Worm (Caenorhabditis elegans) whole organism, late embryonic: ENCODE data around the gene sdz-36.
A peak's percentile ranks its signal among the peaks of the same experiment; 100 is the strongest.

Experiments
- C08G9.2 ChIP-seq: sonication (generic microtip); optimal IDR thresholded peaks from 2 replicates; lab custom pipeline; 2016; ENCODE audit warnings: mild to moderate bottlenecking, missing genetic modification characterization, moderate library complexity, missing compliant biosample characterization
- F13H6.1 ChIP-seq: sonication (generic microtip); optimal IDR thresholded peaks from 2 replicates; lab custom pipeline; 2016; ENCODE audit warnings: missing genetic modification characterization, missing compliant biosample characterization
- K09A11.1 ChIP-seq: sonication (generic microtip); optimal IDR thresholded peaks from 2 replicates; lab custom pipeline; 2017; ENCODE audit warnings: antibody characterized with exemption, mild to moderate bottlenecking, missing genetic modification characterization, missing compliant biosample characterization; ENCODE audit not compliant: insufficient read depth
- T23F11.4 ChIP-seq: fragments of 200-800 bp; sonication (Bioruptor generic); optimal IDR thresholded peaks from 2 replicates; lab custom pipeline; 2018; ENCODE audit warnings: mild to moderate bottlenecking, missing genetic modification characterization, missing compliant biosample characterization
- ahr-1 ChIP-seq: sonication (generic microtip); optimal IDR thresholded peaks from 2 replicates; lab custom pipeline; 2016; ENCODE audit warnings: missing genetic modification characterization, missing compliant biosample characterization
- ama-1 ChIP-seq: fragments of 150-350 bp; optimal IDR thresholded peaks from 2 replicates; lab custom pipeline; 2014
- ceh-19 ChIP-seq: fragments of 200-800 bp; sonication (Bioruptor generic); optimal IDR thresholded peaks from 2 replicates; lab custom pipeline; 2018; ENCODE audit warnings: mild to moderate bottlenecking, missing genetic modification characterization, missing compliant biosample characterization
- ceh-22 ChIP-seq: sonication (generic microtip); optimal IDR thresholded peaks from 2 replicates; lab custom pipeline; 2017; ENCODE audit warnings: missing biosample characterization, missing genetic modification characterization
- ceh-30 ChIP-seq: fragments of 150-350 bp; optimal IDR thresholded peaks from 2 replicates; lab custom pipeline; 2014; ENCODE audit warnings: missing biosample characterization, missing genetic modification characterization
- ceh-31 ChIP-seq: sonication (generic microtip); optimal IDR thresholded peaks from 2 replicates; lab custom pipeline; 2016; ENCODE audit warnings: missing genetic modification characterization, missing compliant biosample characterization
- ceh-34 ChIP-seq: sonication (generic microtip); optimal IDR thresholded peaks from 2 replicates; lab custom pipeline; 2016; ENCODE audit warnings: mild to moderate bottlenecking, missing genetic modification characterization, missing compliant biosample characterization
- ceh-45 ChIP-seq: fragments of 200-800 bp; sonication (Bioruptor generic); IDR thresholded peaks from 2 replicates; pipeline ENCODE4 v1.3.6; 2022; ENCODE audit warnings: missing genetic modification reagents, missing genetic modification characterization, missing compliant biosample characterization
- ceh-48 ChIP-seq: sonication (generic microtip); optimal IDR thresholded peaks from 2 replicates; lab custom pipeline; 2016; ENCODE audit warnings: missing genetic modification characterization, inconsistent platforms, missing compliant biosample characterization
- ceh-6 ChIP-seq: fragments of 200-800 bp; sonication (Bioruptor generic); optimal IDR thresholded peaks from 2 replicates; lab custom pipeline; 2018; ENCODE audit warnings: mild to moderate bottlenecking, missing genetic modification characterization, missing compliant biosample characterization
- ceh-9 ChIP-seq: sonication (generic microtip); optimal IDR thresholded peaks from 2 replicates; lab custom pipeline; 2016; ENCODE audit warnings: mild to moderate bottlenecking, missing genetic modification characterization, inconsistent platforms, missing compliant biosample characterization
- dmd-4 ChIP-seq: sonication (generic microtip); optimal IDR thresholded peaks from 2 replicates; lab custom pipeline; 2016; ENCODE audit warnings: borderline replicate concordance, missing genetic modification characterization, missing compliant biosample characterization
- dve-1 ChIP-seq: sonication (generic microtip); optimal IDR thresholded peaks from 2 replicates; lab custom pipeline; 2017; ENCODE audit warnings: antibody characterized with exemption, mild to moderate bottlenecking, missing genetic modification characterization, missing compliant biosample characterization
- elt-2 ChIP-seq: sonication (generic microtip); optimal IDR thresholded peaks from 2 replicates; lab custom pipeline; 2016; ENCODE audit warnings: missing genetic modification reagents, missing genetic modification characterization, missing compliant biosample characterization
- elt-4 ChIP-seq: sonication (generic microtip); optimal IDR thresholded peaks from 2 replicates; lab custom pipeline; 2016; ENCODE audit warnings: missing genetic modification characterization, missing compliant biosample characterization
- ets-4 ChIP-seq: sonication (generic microtip); optimal IDR thresholded peaks from 2 replicates; lab custom pipeline; 2016; ENCODE audit warnings: missing genetic modification characterization, missing compliant biosample characterization
- eyg-1 ChIP-seq: sonication (generic microtip); optimal IDR thresholded peaks from 2 replicates; lab custom pipeline; 2016; ENCODE audit warnings: missing genotype, missing genetic modification characterization, missing compliant biosample characterization
- fkh-6 ChIP-seq: sonication (generic microtip); optimal IDR thresholded peaks from 2 replicates; lab custom pipeline; 2016; ENCODE audit warnings: missing genetic modification characterization, missing compliant biosample characterization
- hlh-15 ChIP-seq: sonication (generic microtip); optimal IDR thresholded peaks from 2 replicates; lab custom pipeline; 2016; ENCODE audit warnings: missing genetic modification characterization, missing compliant biosample characterization
- hlh-30 ChIP-seq: sonication (generic microtip); optimal IDR thresholded peaks from 2 replicates; lab custom pipeline; 2017; ENCODE audit warnings: antibody characterized with exemption, missing genetic modification characterization, missing compliant biosample characterization; ENCODE audit not compliant: insufficient read depth
- hlh-8 ChIP-seq: sonication (generic microtip); optimal IDR thresholded peaks from 2 replicates; lab custom pipeline; 2016; ENCODE audit warnings: missing genotype, missing genetic modification characterization, missing compliant biosample characterization
- lim-6 ChIP-seq: sonication (generic microtip); optimal IDR thresholded peaks from 2 replicates; lab custom pipeline; 2016; ENCODE audit warnings: missing genetic modification characterization, missing compliant biosample characterization
- madf-2 ChIP-seq: sonication (generic microtip); optimal IDR thresholded peaks from 2 replicates; lab custom pipeline; 2017; ENCODE audit warnings: missing genetic modification characterization, missing compliant biosample characterization
- nfya-1 ChIP-seq: sonication (generic microtip); optimal IDR thresholded peaks from 2 replicates; lab custom pipeline; 2017; ENCODE audit warnings: missing genetic modification characterization, mild to moderate bottlenecking, missing compliant biosample characterization, antibody characterized with exemption, moderate library complexity
- nhr-11 ChIP-seq: fragments of 150-350 bp; optimal IDR thresholded peaks from 2 replicates; lab custom pipeline; 2014; ENCODE audit warnings: missing biosample characterization, missing genetic modification characterization
- nhr-232 ChIP-seq: sonication (generic microtip); optimal IDR thresholded peaks from 2 replicates; lab custom pipeline; 2016; ENCODE audit warnings: missing genetic modification characterization, missing compliant biosample characterization
- npax-4 ChIP-seq: sonication (generic microtip); optimal IDR thresholded peaks from 2 replicates; lab custom pipeline; 2016; ENCODE audit warnings: missing genetic modification characterization, missing compliant biosample characterization
- odd-2 ChIP-seq: sonication (generic microtip); optimal IDR thresholded peaks from 2 replicates; lab custom pipeline; 2017; ENCODE audit warnings: antibody characterized with exemption, mild to moderate bottlenecking, missing genetic modification characterization, missing compliant biosample characterization
- pag-3 ChIP-seq: sonication (generic microtip); optimal IDR thresholded peaks from 2 replicates; lab custom pipeline; 2016; ENCODE audit warnings: missing compliant biosample characterization, missing genetic modification characterization, borderline replicate concordance
- pha-4 ChIP-seq: fragments of 150-350 bp; optimal IDR thresholded peaks from 2 replicates; lab custom pipeline; 2018; ENCODE audit warnings: missing biosample characterization, missing genetic modification reagents, missing genetic modification characterization
- pqm-1 ChIP-seq: sonication (generic microtip); optimal IDR thresholded peaks from 2 replicates; lab custom pipeline; 2016; ENCODE audit warnings: missing genetic modification characterization, missing compliant biosample characterization
- pros-1 ChIP-seq: fragments of 150-350 bp; optimal IDR thresholded peaks from 2 replicates; lab custom pipeline; 2014; ENCODE audit warnings: missing biosample characterization, missing genetic modification reagents, missing genetic modification characterization
- ref-2 ChIP-seq: sonication (generic microtip); optimal IDR thresholded peaks from 2 replicates; lab custom pipeline; 2016; ENCODE audit warnings: missing genetic modification characterization, missing compliant biosample characterization
- rnt-1 ChIP-seq: sonication (generic microtip); optimal IDR thresholded peaks from 2 replicates; lab custom pipeline; 2016; ENCODE audit warnings: missing genetic modification characterization, missing compliant biosample characterization
- sdc-2 ChIP-seq: sonication (generic microtip); optimal IDR thresholded peaks from 2 replicates; lab custom pipeline; 2016; ENCODE audit warnings: missing genotype, missing genetic modification characterization, missing compliant biosample characterization
- syd-9 ChIP-seq: sonication (generic microtip); optimal IDR thresholded peaks from 2 replicates; lab custom pipeline; 2016; ENCODE audit warnings: mild to moderate bottlenecking, missing genetic modification characterization, moderate library complexity, missing compliant biosample characterization
- tbx-2 ChIP-seq: sonication (generic microtip); optimal IDR thresholded peaks from 2 replicates; lab custom pipeline; 2016; ENCODE audit warnings: missing genetic modification characterization, missing compliant biosample characterization
- tbx-7 ChIP-seq: sonication (generic microtip); optimal IDR thresholded peaks from 2 replicates; lab custom pipeline; 2016; ENCODE audit warnings: missing genotype, missing genetic modification characterization, missing compliant biosample characterization
- unc-3 ChIP-seq, 2 experiments: fragments of 200-800 bp in 1 of 2; sonication (Bioruptor generic) in 1 of 2; sonication (generic microtip) in 1 of 2; conservative IDR thresholded peaks in 1 of 2; optimal IDR thresholded peaks in 1 of 2; 2 replicates each; pipeline versions ENCODE4 v1.3.6 to Lab custom; 2016 to 2022; ENCODE audit warnings: missing compliant biosample characterization in 2 of 2, missing genetic modification characterization in 2 of 2, missing genetic modification reagents in 1 of 2
- unc-42 ChIP-seq: sonication (generic microtip); optimal IDR thresholded peaks from 2 replicates; lab custom pipeline; 2016; ENCODE audit warnings: missing genotype, missing genetic modification characterization, missing compliant biosample characterization
- unc-86 ChIP-seq: sonication (generic microtip); optimal IDR thresholded peaks from 2 replicates; lab custom pipeline; 2016; ENCODE audit warnings: missing genetic modification characterization, missing compliant biosample characterization
- ztf-16 ChIP-seq: sonication (generic microtip); optimal IDR thresholded peaks from 2 replicates; lab custom pipeline; 2017; ENCODE audit warnings: missing genetic modification characterization, missing compliant biosample characterization

Gene sdz-36

ce11 chrIV:9718396-9718795, 27.7 kb downstream of the sdz-36 start (continued):
- TF ChIP-seq madf-2 (tag; lab: Kevin White, UChicago) (no peak), pqm-1 (tag; lab: Kevin White, UChicago) (no peak), elt-4 (tag; lab: Kevin White, UChicago) (no peak), F13H6.1 (peak; percentile 17), ceh-34 (tag; lab: Kevin White, UChicago) (peak; percentile 19), T23F11.4 (GFP tag; lab: Kevin White, UChicago) (no peak), dve-1 (peak; percentile 69), rnt-1 (tag; lab: Kevin White, UChicago) (peak; percentile 66)

ce11 chrIV:9723185-9723584, 32.4 kb downstream of the sdz-36 start:
- TF ChIP-seq nhr-232, result no peak
- no peak for TF ChIP-seq odd-2 (tag; lab: Kevin White, UChicago)
- TF ChIP-seq ceh-22 (tag; lab: Kevin White, UChicago), result no peak
- no peak for TF ChIP-seq rnt-1 (tag; lab: Kevin White, UChicago)
- no peak for TF ChIP-seq syd-9 (tag; lab: Kevin White, UChicago)
- TF ChIP-seq eyg-1 (tag; lab: Kevin White, UChicago), result no peak
- no peak for TF ChIP-seq ceh-30 (tag; lab: Kevin White, UChicago)
- TF ChIP-seq K09A11.1 (tag; lab: Kevin White, UChicago), result no peak
- no peak for TF ChIP-seq C08G9.2
- TF ChIP-seq ceh-9 (tag; lab: Kevin White, UChicago), result no peak
- no peak for TF ChIP-seq pag-3 (tag; lab: Kevin White, UChicago)
- no peak for TF ChIP-seq elt-2
- no peak for TF ChIP-seq dve-1
- TF ChIP-seq ets-4 (tag; lab: Kevin White, UChicago), result no peak

ce11 chrIV:9724948-9725347, 34.2 kb downstream of the sdz-36 start, which contains the start of the genes nhr-138 and C28D4.18:
nhr-138 (plus strand) TSS chrIV:9725251.
C28D4.18 (plus strand) TSS chrIV:9725280.
- no peak for TF ChIP-seq hlh-30 (tag; lab: Kevin White, UChicago)
- no peak for TF ChIP-seq ceh-19 (GFP tag; lab: Kevin White, UChicago)
- no peak for TF ChIP-seq lim-6
- TF ChIP-seq dmd-4 (tag; lab: Kevin White, UChicago), result no peak
- no peak for TF ChIP-seq pha-4 (tag; lab: Kevin White, UChicago)
- TF ChIP-seq ceh-48 (tag; lab: Kevin White, UChicago), result no peak
- no peak for TF ChIP-seq ceh-30 (tag; lab: Kevin White, UChicago)
- TF ChIP-seq sdc-2 (tag; lab: Kevin White, UChicago), result no peak
- TF ChIP-seq pros-1, result no peak
- TF ChIP-seq unc-3 (GFP tag; conservative IDR thresholded peaks at IDR 0.05; lab: Robert Waterston, UW), result no peak
- no peak for TF ChIP-seq unc-3 (tag; optimal IDR thresholded peaks at IDR 0.05; lab: Kevin White, UChicago)
- no peak for TF ChIP-seq madf-2 (tag; lab: Kevin White, UChicago)
- no peak for TF ChIP-seq rnt-1 (tag; lab: Kevin White, UChicago)
- TF ChIP-seq ceh-34 (tag; lab: Kevin White, UChicago), result no peak
- no peak for TF ChIP-seq ceh-31 (tag; lab: Kevin White, UChicago)
- no peak for TF ChIP-seq pqm-1 (tag; lab: Kevin White, UChicago)
- no peak for TF ChIP-seq hlh-8
- no peak for TF ChIP-seq unc-42 (tag; lab: Kevin White, UChicago)
- TF ChIP-seq ztf-16 (tag; lab: Kevin White, UChicago), result no peak
- TF ChIP-seq, all 69 proteins: peak for 0

- TF ChIP-seq ceh-19 (GFP tag; lab: Kevin White, UChicago), result no peak
- TF ChIP-seq ref-2 (tag; lab: Kevin White, UChicago), result no peak
- no peak for TF ChIP-seq ama-1 (lab: Kevin White, UChicago)
- no peak for TF ChIP-seq ceh-45
- no peak for TF ChIP-seq hlh-15
- no peak for TF ChIP-seq npax-4
- TF ChIP-seq sdc-2 (tag; lab: Kevin White, UChicago), result no peak
- TF ChIP-seq fkh-6 (tag; lab: Kevin White, UChicago), result no peak
- TF ChIP-seq ceh-6 (GFP tag; lab: Kevin White, UChicago), result no peak
- no peak for TF ChIP-seq C08G9.2
- TF ChIP-seq odd-2 (tag; lab: Kevin White, UChicago), result no peak
- no peak for TF ChIP-seq tbx-2 (tag; lab: Kevin White, UChicago)
- TF ChIP-seq nfya-1 (tag; lab: Kevin White, UChicago), result no peak
- no peak for TF ChIP-seq ceh-34 (tag; lab: Kevin White, UChicago)
- no peak for TF ChIP-seq ahr-1 (tag; lab: Kevin White, UChicago)
- TF ChIP-seq unc-86 (tag; lab: Kevin White, UChicago), result no peak
- TF ChIP-seq nhr-11 (tag; lab: Kevin White, UChicago), result no peak
- TF ChIP-seq pqm-1 (tag; lab: Kevin White, UChicago), result no peak
- no peak for TF ChIP-seq tbx-7 (tag; lab: Kevin White, UChicago)
- TF ChIP-seq ets-4 (tag; lab: Kevin White, UChicago), result no peak
Observed at ce11 chrIV:9725468-9725985, 34.8 kb downstream of the sdz-36 start.
